Worm (Caenorhabditis elegans): ENCODE results near the gene F42A10.6.
A peak's percentile ranks its signal among the peaks of the same experiment; 100 is the strongest.
"Not testable (repeated sequence)": the region's sequence is repeated elsewhere in the genome, so short reads cannot be mapped to it uniquely, and the experiment has no call there.

DNA sequence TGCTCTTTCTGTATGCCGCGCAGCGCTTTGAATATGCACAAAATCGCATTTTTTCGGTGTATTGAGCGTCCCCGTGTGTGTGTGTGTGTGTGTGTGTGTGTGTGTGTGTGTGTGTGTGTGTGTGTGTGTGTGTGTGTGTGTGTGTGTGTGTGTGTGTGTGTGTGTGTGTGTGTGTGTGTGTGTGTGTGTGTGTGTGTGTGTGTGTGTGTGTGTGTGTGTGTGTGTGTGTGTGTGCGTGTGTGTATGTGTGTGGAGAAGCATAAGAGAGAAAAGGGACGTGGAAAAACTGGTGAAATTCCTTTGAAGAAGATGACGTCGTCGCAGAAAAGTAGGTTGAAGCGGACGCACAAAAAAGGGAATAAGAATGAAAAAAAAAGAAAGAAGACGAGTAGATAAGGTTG is 43.3 kb downstream of the F42A10.6 start:
- peak; percentile 80 for TF ChIP-seq him-1 (tag; optimal IDR thresholded peaks at IDR 0.05)
- not testable (repeated sequence) for TF ChIP-seq W03F9.2 (tag; optimal IDR thresholded peaks at IDR 0.05)

Data from whole organism, L4/young adult.